Worm (Caenorhabditis elegans) whole organism, L1 larva: ENCODE data around the gene ptc-1.

Source experiments
- C04F5.9 ChIP-seq: sonication (generic microtip); optimal IDR thresholded peaks from 2 replicates; lab custom pipeline; 2016; ENCODE audit warnings: missing genetic modification characterization, missing compliant biosample characterization
- C16A3.4 ChIP-seq: fragments of 150-350 bp; optimal IDR thresholded peaks from 2 replicates; lab custom pipeline; 2014; ENCODE audit warnings: missing biosample characterization, missing genetic modification characterization
- F16B12.6 ChIP-seq: fragments of 150-350 bp; optimal IDR thresholded peaks from 2 replicates; lab custom pipeline; 2014; ENCODE audit warnings: missing biosample characterization, missing genetic modification characterization
- Y116A8C.19 ChIP-seq: sonication (generic microtip); optimal IDR thresholded peaks from 2 replicates; lab custom pipeline; 2016; ENCODE audit warnings: missing compliant biosample characterization, missing genetic modification characterization, borderline replicate concordance
- blmp-1 ChIP-seq: fragments of 150-350 bp; optimal IDR thresholded peaks from 2 replicates; lab custom pipeline; 2014; ENCODE audit warnings: missing biosample characterization, missing genetic modification characterization
- ceh-8 ChIP-seq: fragments of 200-800 bp; sonication (Bioruptor generic); optimal IDR thresholded peaks from 2 replicates; lab custom pipeline; 2018; ENCODE audit warnings: mild to moderate bottlenecking, missing genetic modification characterization, moderate library complexity, missing compliant biosample characterization
- ceh-88 ChIP-seq: fragments of 200-800 bp; sonication (Bioruptor generic); IDR thresholded peaks from 2 replicates; pipeline ENCODE4 v1.3.6; 2022; ENCODE audit warnings: missing genetic modification characterization, missing compliant biosample characterization
- dpl-1 ChIP-seq, 3 experiments: fragments of 150-350 bp in 2 of 3; sonication (generic microtip) in 1 of 3; optimal IDR thresholded peaks; 2 replicates each; lab custom pipeline; 2014 to 2017; ENCODE audit warnings: missing biosample characterization in 3 of 3, missing genetic modification characterization in 3 of 3, missing genetic modification reagents in 3 of 3
- dsc-1 ChIP-seq: sonication (generic microtip); optimal IDR thresholded peaks from 2 replicates; lab custom pipeline; 2016; ENCODE audit warnings: mild to moderate bottlenecking, missing genetic modification characterization, missing compliant biosample characterization
- efl-1 ChIP-seq, 4 experiments: fragments of 150-350 bp; optimal IDR thresholded peaks in 3 of 4; peaks in 1 of 4; 1 replicate in 1 of 4; 2 replicates in 3 of 4; lab custom pipeline; 2014; ENCODE audit warnings: missing biosample characterization in 2 of 4, missing genetic modification characterization in 2 of 4, missing genetic modification reagents in 2 of 4
- efl-3 ChIP-seq: fragments of 200-800 bp; sonication (Bioruptor generic); optimal IDR thresholded peaks from 2 replicates; lab custom pipeline; 2018; ENCODE audit warnings: mild to moderate bottlenecking, missing genetic modification characterization, missing compliant biosample characterization
- egl-13 ChIP-seq: sonication (generic microtip); optimal IDR thresholded peaks from 2 replicates; lab custom pipeline; 2016; ENCODE audit warnings: missing genotype, missing genetic modification reagents, missing genetic modification characterization, missing compliant biosample characterization
- elt-2 ChIP-seq: sonication (generic microtip); optimal IDR thresholded peaks from 2 replicates; lab custom pipeline; 2016; ENCODE audit warnings: missing genetic modification characterization, mild to moderate bottlenecking, inconsistent platforms, missing compliant biosample characterization, missing genetic modification reagents
- elt-3 ChIP-seq, 6 experiments: fragments of 150-350 bp in 1 of 6; sonication (generic microtip); optimal IDR thresholded peaks; 2 replicates each; lab custom pipeline; 2017 to 2018; ENCODE audit warnings: missing biosample characterization in 6 of 6, missing genetic modification characterization in 6 of 6, inconsistent platforms in 1 of 6
- fkh-10 ChIP-seq: sonication (generic microtip); optimal IDR thresholded peaks from 2 replicates; lab custom pipeline; 2017; ENCODE audit warnings: missing biosample characterization, missing genetic modification reagents, missing genetic modification characterization
- fkh-4 ChIP-seq: sonication (generic microtip); optimal IDR thresholded peaks from 2 replicates; lab custom pipeline; 2016; ENCODE audit warnings: missing compliant biosample characterization, missing genetic modification characterization, borderline replicate concordance
- fkh-8 ChIP-seq: sonication (generic microtip); optimal IDR thresholded peaks from 2 replicates; lab custom pipeline; 2016; ENCODE audit warnings: mild to moderate bottlenecking, missing genetic modification characterization, missing compliant biosample characterization
- fos-1 ChIP-seq: fragments of 150-350 bp; optimal IDR thresholded peaks from 2 replicates; lab custom pipeline; 2014; ENCODE audit warnings: missing biosample characterization, missing genetic modification characterization
- hlh-4 ChIP-seq: sonication (generic microtip); optimal IDR thresholded peaks from 2 replicates; lab custom pipeline; 2016; ENCODE audit warnings: mild to moderate bottlenecking, missing genetic modification characterization, missing compliant biosample characterization
- irx-1 ChIP-seq: sonication (generic microtip); optimal IDR thresholded peaks from 2 replicates; lab custom pipeline; 2016; ENCODE audit warnings: missing genetic modification characterization, missing compliant biosample characterization
- jun-1 ChIP-seq: fragments of 150-350 bp; optimal IDR thresholded peaks from 2 replicates; lab custom pipeline; 2014; ENCODE audit warnings: missing biosample characterization, missing genetic modification reagents, missing genetic modification characterization
- lin-13 ChIP-seq: fragments of 150-350 bp; optimal IDR thresholded peaks from 2 replicates; lab custom pipeline; 2014; ENCODE audit warnings: missing biosample characterization, missing genetic modification reagents, missing genetic modification characterization
- lin-14 ChIP-seq: fragments of 200-800 bp; sonication (Bioruptor generic); optimal IDR thresholded peaks from 2 replicates; lab custom pipeline; 2018; ENCODE audit warnings: mild to moderate bottlenecking, missing genetic modification characterization, moderate library complexity, missing compliant biosample characterization
- lin-35 ChIP-seq, 2 experiments: fragments of 150-350 bp; optimal IDR thresholded peaks; 2 replicates each; lab custom pipeline; 2014; ENCODE audit warnings: missing biosample characterization in 2 of 2, missing genetic modification characterization in 2 of 2, missing genetic modification reagents in 2 of 2
- lin-39 ChIP-seq: fragments of 150-350 bp; optimal IDR thresholded peaks from 2 replicates; lab custom pipeline; 2014; ENCODE audit warnings: missing biosample characterization, missing genetic modification reagents, missing genetic modification characterization
- lsy-2 ChIP-seq, 2 experiments: fragments of 150-350 bp; optimal IDR thresholded peaks; 2 replicates each; lab custom pipeline; 2014; ENCODE audit warnings: missing biosample characterization in 2 of 2, missing genetic modification characterization in 2 of 2
- mep-1 ChIP-seq: fragments of 150-350 bp; optimal IDR thresholded peaks from 2 replicates; lab custom pipeline; 2014; ENCODE audit warnings: missing biosample characterization, missing genetic modification characterization
- nhr-19 ChIP-seq: fragments of 200-800 bp; sonication (Bioruptor generic); conservative IDR thresholded peaks from 2 replicates; pipeline ENCODE4 v1.3.6; 2022; ENCODE audit warnings: missing genetic modification characterization, missing compliant biosample characterization
- nhr-20 ChIP-seq: sonication (generic microtip); optimal IDR thresholded peaks from 2 replicates; lab custom pipeline; 2016; ENCODE audit warnings: mild to moderate bottlenecking, missing genetic modification characterization, missing compliant biosample characterization
- nhr-47 ChIP-seq: sonication (generic microtip); optimal IDR thresholded peaks from 2 replicates; lab custom pipeline; 2016; ENCODE audit warnings: mild to moderate bottlenecking, missing genetic modification characterization, moderate library complexity, missing compliant biosample characterization
- nhr-71 ChIP-seq: sonication (generic microtip); optimal IDR thresholded peaks from 2 replicates; lab custom pipeline; 2016; ENCODE audit warnings: mild to moderate bottlenecking, missing genetic modification characterization, moderate library complexity, missing compliant biosample characterization
- nhr-76 ChIP-seq: sonication (generic microtip); optimal IDR thresholded peaks from 2 replicates; lab custom pipeline; 2017; ENCODE audit warnings: missing biosample characterization, missing genetic modification characterization
- pag-3 ChIP-seq: sonication (generic microtip); optimal IDR thresholded peaks from 2 replicates; lab custom pipeline; 2017; ENCODE audit warnings: missing genetic modification characterization, mild to moderate bottlenecking, missing compliant biosample characterization, antibody characterized with exemption, borderline replicate concordance; ENCODE audit not compliant: insufficient read depth
- pax-3 ChIP-seq: fragments of 200-800 bp; sonication (Bioruptor generic); optimal IDR thresholded peaks from 2 replicates; lab custom pipeline; 2018; ENCODE audit warnings: mild to moderate bottlenecking, missing genetic modification characterization, moderate library complexity, missing compliant biosample characterization
- pqm-1 ChIP-seq: sonication (generic microtip); optimal IDR thresholded peaks from 3 replicates; lab custom pipeline; 2017; ENCODE audit warnings: missing biosample characterization, missing genetic modification characterization
- snpc-4 ChIP-seq: fragments of 150-350 bp; optimal IDR thresholded peaks from 2 replicates; lab custom pipeline; 2014; ENCODE audit warnings: missing biosample characterization, missing genetic modification characterization
- snu-23 ChIP-seq: sonication (generic microtip); optimal IDR thresholded peaks from 2 replicates; lab custom pipeline; 2016; ENCODE audit warnings: missing genetic modification characterization, missing compliant biosample characterization
- sptf-1 ChIP-seq: fragments of 150-350 bp; optimal IDR thresholded peaks from 2 replicates; lab custom pipeline; 2014; ENCODE audit warnings: missing biosample characterization, missing genetic modification characterization
- swsn-7 ChIP-seq: sonication (generic microtip); optimal IDR thresholded peaks from 2 replicates; lab custom pipeline; 2016; ENCODE audit warnings: missing genetic modification characterization, missing compliant biosample characterization
- unc-130 ChIP-seq: fragments of 150-350 bp; optimal IDR thresholded peaks from 2 replicates; lab custom pipeline; 2017; ENCODE audit warnings: missing biosample characterization, missing genetic modification characterization, inconsistent platforms
- unc-62 ChIP-seq: fragments of 150-350 bp; optimal IDR thresholded peaks from 2 replicates; lab custom pipeline; 2014; ENCODE audit warnings: missing biosample characterization, missing genetic modification reagents, missing genetic modification characterization
- unc-98 ChIP-seq: fragments of 200-800 bp; sonication (Bioruptor generic); IDR thresholded peaks from 2 replicates; pipeline ENCODE4 v1.3.6; 2022; ENCODE audit warnings: missing genetic modification characterization, missing compliant biosample characterization
- xbp-1 ChIP-seq: sonication (generic microtip); optimal IDR thresholded peaks from 2 replicates; lab custom pipeline; 2016; ENCODE audit warnings: missing genetic modification characterization, missing compliant biosample characterization
- zip-4 ChIP-seq: fragments of 200-800 bp; sonication (Bioruptor generic); optimal IDR thresholded peaks from 2 replicates; lab custom pipeline; 2018; ENCODE audit warnings: mild to moderate bottlenecking, missing genetic modification characterization, moderate library complexity, missing compliant biosample characterization
- ztf-11 ChIP-seq, 2 experiments: sonication (generic microtip); optimal IDR thresholded peaks; 2 replicates each; lab custom pipeline; 2016 to 2017; ENCODE audit warnings: missing genetic modification characterization in 2 of 2, missing biosample characterization in 1 of 2, missing compliant biosample characterization in 1 of 2

Gene ptc-1

ce11 chrII:7887295-7887694 is 5.7 kb upstream of the ptc-1 start (continued):
- TF ChIP-seq nhr-71 (tag; lab: Kevin White, UChicago) (peak; percentile 83), swsn-7 (tag; lab: Kevin White, UChicago) (peak; percentile 37), fkh-10 (GFP tag; lab: Kevin White, UChicago) (peak; percentile 25), egl-13 (no peak), unc-98 (GFP tag; lab: Robert Waterston, UW) (no peak), pag-3 (tag; lab: Kevin White, UChicago) (no peak), zip-4 (GFP tag; lab: Kevin White, UChicago) (peak; percentile 57), fkh-4 (tag; lab: Kevin White, UChicago) (no peak), pqm-1 (tag; lab: Kevin White, UChicago) (no peak), fkh-8 (peak; percentile 98), ztf-11 (tag; optimal IDR thresholded peaks at IDR 0.05; lab: Kevin White, UChicago) (no peak), fos-1 (peak; percentile 67), dsc-1 (tag; lab: Kevin White, UChicago) (peak; percentile 16), sptf-1 (no peak), lin-39 (tag; lab: Kevin White, UChicago) (no peak), F16B12.6 (tag; lab: Kevin White, UChicago) (no peak), dpl-1 (GFP tag; optimal IDR thresholded peaks at IDR 0.05; lab: Kevin White, UChicago) (peak in 1 of 3 experiments; percentile 17), unc-62 (no peak), elt-3 (tag; optimal IDR thresholded peaks at IDR 0.05; lab: Kevin White, UChicago) (no peak), snu-23 (GFP tag; lab: Kevin White, UChicago) (peak; percentile 56), blmp-1 (tag; lab: Kevin White, UChicago) (peak; percentile 22), efl-3 (no peak), jun-1 (tag; lab: Kevin White, UChicago) (peak; percentile 67), ceh-8 (no peak), unc-130 (tag; lab: Kevin White, UChicago) (no peak), elt-2 (tag; lab: Kevin White, UChicago) (no peak), Y116A8C.19 (tag; lab: Kevin White, UChicago) (no peak), hlh-4 (no peak), nhr-76 (tag; lab: Kevin White, UChicago) (no peak), nhr-20 (tag; lab: Kevin White, UChicago) (peak; percentile 54)

- TF ChIP-seq lin-35 (GFP tag; optimal IDR thresholded peaks at IDR 0.05; lab: Kevin White, UChicago) (peak; percentile 5 to 12), snu-23 (GFP tag; lab: Kevin White, UChicago) (peak; percentile 22), nhr-47 (peak; percentile 52), C04F5.9 (tag; lab: Kevin White, UChicago) (no peak), ceh-88 (GFP tag; lab: Robert Waterston, UW) (no peak), nhr-71 (tag; lab: Kevin White, UChicago) (peak; percentile 67), irx-1 (tag; lab: Kevin White, UChicago) (peak; percentile 24), snpc-4 (tag; lab: Kevin White, UChicago) (no peak), lin-13 (GFP tag; lab: Kevin White, UChicago) (peak; percentile 23), fkh-8 (peak; percentile 63), jun-1 (tag; lab: Kevin White, UChicago) (no peak), elt-2 (tag; lab: Kevin White, UChicago) (peak; percentile 61), xbp-1 (peak; percentile 8), hlh-4 (peak; percentile 2), lsy-2 (tag; optimal IDR thresholded peaks at IDR 0.05; lab: Kevin White, UChicago) (peak; percentile 0 to 28), pax-3 (tag; lab: Kevin White, UChicago) (no peak), mep-1 (tag; lab: Kevin White, UChicago) (peak; percentile 11), nhr-19 (GFP tag; lab: Robert Waterston, UW) (0 out of 2 replicates have a peak, but pooled peaks have one; percentile 3), nhr-20 (tag; lab: Kevin White, UChicago) (peak; percentile 49), efl-1 (optimal IDR thresholded peaks at IDR 0.05; lab: Kevin White, UChicago) (peak in 1 of 2 experiments; percentile 17), efl-1 (GFP tag; optimal IDR thresholded peaks at IDR 0.05 in 1 of 2; lab: Kevin White, UChicago) (no peak), C16A3.4 (tag; lab: Kevin White, UChicago) (no peak), lin-14 (GFP tag; lab: Kevin White, UChicago) (peak; percentile 44)
These were observed 4.3 kb upstream of the ptc-1 start for ce11 chrII:7888759-7889158.
